Fruit fly (Drosophila melanogaster) whole organism, prepupa: ENCODE results near the gene CG32121.

Source experiments
- Blimp-1 ChIP-seq: fragments of 200-800 bp; sonication (Bioruptor generic); optimal IDR thresholded peaks from 3 replicates; lab custom pipeline; 2017; ENCODE audit warnings: missing biosample characterization, missing genetic modification characterization, mild to moderate bottlenecking, moderate library complexity, missing genetic modification reagents
- CG10631 ChIP-seq: fragments of 200-800 bp; sonication (Bioruptor generic); optimal IDR thresholded peaks from 2 replicates; lab custom pipeline; 2016; ENCODE audit warnings: missing biosample characterization, missing genetic modification characterization
- CG10669 ChIP-seq: fragments of 200-800 bp; sonication (Bioruptor generic); optimal IDR thresholded peaks from 3 replicates; lab custom pipeline; 2018; ENCODE audit warnings: missing biosample characterization, mild to moderate bottlenecking, missing genetic modification characterization, moderate library complexity
- CG11294 ChIP-seq: fragments of 200-800 bp; sonication (Bioruptor generic); IDR thresholded peaks from 2 replicates; pipeline ENCODE4 v1.3.6; 2022; ENCODE audit warnings: missing biosample characterization, missing genetic modification characterization
- CG11762 ChIP-seq: fragments of 200-800 bp; sonication (Bioruptor generic); optimal IDR thresholded peaks from 3 replicates; lab custom pipeline; 2016; ENCODE audit warnings: missing biosample characterization, missing genetic modification characterization; ENCODE audit not compliant: insufficient read depth
- CG11902 ChIP-seq: fragments of 200-800 bp; sonication (Bioruptor generic); optimal IDR thresholded peaks from 3 replicates; lab custom pipeline; 2016; ENCODE audit warnings: missing biosample characterization, missing genetic modification characterization
- CG15336 ChIP-seq: fragments of 200-800 bp; sonication (Bioruptor generic); IDR thresholded peaks from 2 replicates; pipeline ENCODE4 v1.3.6; 2022; ENCODE audit warnings: missing biosample characterization, missing genetic modification characterization
- CG16779 ChIP-seq: fragments of 200-800 bp; sonication (Bioruptor generic); optimal IDR thresholded peaks from 3 replicates; lab custom pipeline; 2017; ENCODE audit warnings: missing biosample characterization, mild to moderate bottlenecking, missing genetic modification characterization
- CG31627 ChIP-seq: fragments of 200-800 bp; sonication (Bioruptor generic); optimal IDR thresholded peaks from 3 replicates; lab custom pipeline; 2016; ENCODE audit warnings: missing biosample characterization, missing genetic modification characterization
- CG32006 ChIP-seq: fragments of 200-800 bp; sonication (Bioruptor generic); optimal IDR thresholded peaks from 3 replicates; lab custom pipeline; 2017; ENCODE audit warnings: missing biosample characterization, mild to moderate bottlenecking, missing genetic modification characterization
- CG34406 ChIP-seq: fragments of 200-800 bp; sonication (Bioruptor generic); optimal IDR thresholded peaks from 3 replicates; lab custom pipeline; 2016; ENCODE audit warnings: missing biosample characterization, missing genetic modification characterization
- CG3919 ChIP-seq: fragments of 200-800 bp; sonication (Bioruptor generic); optimal IDR thresholded peaks from 3 replicates; lab custom pipeline; 2016; ENCODE audit warnings: missing biosample characterization, missing genetic modification characterization
- CG4318 ChIP-seq: fragments of 200-800 bp; sonication (Bioruptor generic); optimal IDR thresholded peaks from 3 replicates; lab custom pipeline; 2017; ENCODE audit warnings: missing biosample characterization, mild to moderate bottlenecking, missing genetic modification characterization
- CG6163 ChIP-seq: fragments of 200-800 bp; sonication (Bioruptor generic); IDR thresholded peaks from 3 replicates; pipeline ENCODE4 v1.3.6; 2022; ENCODE audit warnings: missing biosample characterization, missing genetic modification characterization
- CG6276 ChIP-seq: fragments of 200-800 bp; sonication (Bioruptor generic); optimal IDR thresholded peaks from 2 replicates; lab custom pipeline; 2017; ENCODE audit warnings: missing biosample characterization, mild to moderate bottlenecking, missing genetic modification characterization
- CG6792 ChIP-seq: fragments of 200-800 bp; sonication (Bioruptor generic); optimal IDR thresholded peaks from 3 replicates; lab custom pipeline; 2016; ENCODE audit warnings: missing biosample characterization, missing genetic modification characterization
- CG6808 ChIP-seq: fragments of 200-800 bp; sonication (Bioruptor generic); optimal IDR thresholded peaks from 3 replicates; lab custom pipeline; 2017; ENCODE audit warnings: missing biosample characterization, missing genetic modification characterization, mild to moderate bottlenecking, moderate library complexity, missing genetic modification reagents
- CG6854 ChIP-seq: fragments of 200-800 bp; sonication (Bioruptor generic); optimal IDR thresholded peaks from 2 replicates; lab custom pipeline; 2017; ENCODE audit warnings: missing biosample characterization, mild to moderate bottlenecking, missing genetic modification characterization
- CG8119 ChIP-seq: fragments of 200-800 bp; sonication (Bioruptor generic); IDR thresholded peaks from 3 replicates; pipeline ENCODE4 v1.3.6; 2022; ENCODE audit warnings: missing biosample characterization, missing genetic modification characterization
- CG8319 ChIP-seq: fragments of 200-800 bp; sonication (Bioruptor generic); optimal IDR thresholded peaks from 3 replicates; lab custom pipeline; 2016; ENCODE audit warnings: missing biosample characterization, missing genetic modification characterization
- CG8632 ChIP-seq: fragments of 200-800 bp; sonication (Bioruptor generic); optimal IDR thresholded peaks from 3 replicates; lab custom pipeline; 2016; ENCODE audit warnings: missing biosample characterization, missing genetic modification characterization
- CG9139 ChIP-seq: fragments of 200-800 bp; sonication (Bioruptor generic); optimal IDR thresholded peaks from 3 replicates; lab custom pipeline; 2017; ENCODE audit warnings: missing biosample characterization, mild to moderate bottlenecking, missing genetic modification characterization
- Eip78C ChIP-seq: fragments of 200-800 bp; sonication (Bioruptor generic); peaks from one replicate; lab custom pipeline; 2016; ENCODE audit warnings: missing biosample characterization, missing genetic modification characterization
- Ets21C ChIP-seq: fragments of 200-800 bp; sonication (Bioruptor generic); optimal IDR thresholded peaks from 3 replicates; lab custom pipeline; 2016; ENCODE audit warnings: missing biosample characterization, missing genetic modification characterization
- Ets96B ChIP-seq: fragments of 200-800 bp; optimal IDR thresholded peaks from 2 replicates; lab custom pipeline; 2019; ENCODE audit warnings: missing biosample characterization, mild to moderate bottlenecking, missing genetic modification characterization, moderate library complexity
- Hr38 ChIP-seq: sonication (Bioruptor generic); optimal IDR thresholded peaks from 2 replicates; lab custom pipeline; 2016; ENCODE audit warnings: missing biosample characterization, missing genetic modification characterization
- Hr39 ChIP-seq: fragments of 200-800 bp; sonication (Bioruptor generic); optimal IDR thresholded peaks from 2 replicates; lab custom pipeline; 2016; ENCODE audit warnings: missing biosample characterization, missing genetic modification characterization
- Hr4 ChIP-seq: fragments of 200-800 bp; sonication (Bioruptor generic); optimal IDR thresholded peaks from 3 replicates; lab custom pipeline; 2016; ENCODE audit warnings: missing biosample characterization, missing genetic modification characterization
- Lpt ChIP-seq: fragments of 200-800 bp; sonication (Bioruptor generic); optimal IDR thresholded peaks from 3 replicates; lab custom pipeline; 2016; ENCODE audit warnings: missing biosample characterization, missing genetic modification characterization
- Met ChIP-seq: fragments of 200-800 bp; sonication (Bioruptor generic); optimal IDR thresholded peaks from 3 replicates; lab custom pipeline; 2016; ENCODE audit warnings: missing biosample characterization, missing genetic modification characterization
- OdsH ChIP-seq: fragments of 200-800 bp; sonication (Bioruptor generic); optimal IDR thresholded peaks from 3 replicates; lab custom pipeline; 2016; ENCODE audit warnings: missing biosample characterization, missing genetic modification characterization
- achi ChIP-seq: fragments of 200-800 bp; sonication (Bioruptor generic); optimal IDR thresholded peaks from 3 replicates; lab custom pipeline; 2016; ENCODE audit warnings: missing biosample characterization, missing genetic modification characterization
- acj6 ChIP-seq: fragments of 200-800 bp; sonication (Bioruptor generic); optimal IDR thresholded peaks from 3 replicates; lab custom pipeline; 2016; ENCODE audit warnings: missing biosample characterization, missing genetic modification characterization
- dac ChIP-seq: fragments of 200-800 bp; sonication (Bioruptor generic); optimal IDR thresholded peaks from 2 replicates; lab custom pipeline; 2017; ENCODE audit warnings: missing biosample characterization, mild to moderate bottlenecking, missing genetic modification characterization
- dsx ChIP-seq: fragments of 200-800 bp; optimal IDR thresholded peaks from 3 replicates; lab custom pipeline; 2019; ENCODE audit warnings: missing biosample characterization, mild to moderate bottlenecking, missing genetic modification characterization, moderate library complexity; ENCODE audit not compliant: poor library complexity, severe bottlenecking
- eg ChIP-seq: fragments of 200-800 bp; sonication (Bioruptor generic); IDR thresholded peaks from 3 replicates; pipeline ENCODE4 v1.3.6; 2022; ENCODE audit warnings: missing biosample characterization, missing genetic modification characterization
- esn ChIP-seq: fragments of 200-800 bp; sonication (Bioruptor generic); optimal IDR thresholded peaks from 2 replicates; lab custom pipeline; 2016; ENCODE audit warnings: missing biosample characterization, mild to moderate bottlenecking, missing genetic modification characterization, moderate library complexity
- fd59A ChIP-seq: fragments of 200-800 bp; sonication (Bioruptor generic); optimal IDR thresholded peaks from 2 replicates; lab custom pipeline; 2017; ENCODE audit warnings: missing biosample characterization, mild to moderate bottlenecking, missing genetic modification characterization, missing genetic modification reagents
- fd85E ChIP-seq: fragments of 200-800 bp; sonication (Bioruptor generic); optimal IDR thresholded peaks from 3 replicates; lab custom pipeline; 2016; ENCODE audit warnings: missing biosample characterization, missing genetic modification characterization
- lz ChIP-seq: fragments of 200-800 bp; sonication (Bioruptor generic); optimal IDR thresholded peaks from 3 replicates; lab custom pipeline; 2016; ENCODE audit warnings: missing biosample characterization, missing genetic modification characterization
- net ChIP-seq: fragments of 200-800 bp; sonication (Bioruptor generic); optimal IDR thresholded peaks from 3 replicates; lab custom pipeline; 2016; ENCODE audit warnings: missing biosample characterization, missing genetic modification characterization
- pdm3 ChIP-seq: fragments of 200-800 bp; sonication (Bioruptor generic); optimal IDR thresholded peaks from 3 replicates; lab custom pipeline; 2016; ENCODE audit warnings: missing biosample characterization, missing genetic modification characterization
- salr ChIP-seq, 2 experiments: fragments of 200-800 bp; sonication (Bioruptor generic); optimal IDR thresholded peaks; 3 replicates each; lab custom pipeline; 2016 to 2018; ENCODE audit warnings: missing biosample characterization in 2 of 2, missing genetic modification characterization in 2 of 2, mild to moderate bottlenecking in 1 of 2
- spab ChIP-seq: fragments of 200-800 bp; sonication (Bioruptor generic); optimal IDR thresholded peaks from 2 replicates; lab custom pipeline; 2017; ENCODE audit warnings: missing biosample characterization, mild to moderate bottlenecking, missing genetic modification characterization, missing genetic modification reagents
- svp ChIP-seq: fragments of 200-800 bp; sonication (Bioruptor generic); peaks from one replicate; lab custom pipeline; 2016; ENCODE audit warnings: missing biosample characterization, missing genetic modification characterization
- topi ChIP-seq: fragments of 200-800 bp; sonication (Bioruptor generic); optimal IDR thresholded peaks from 3 replicates; lab custom pipeline; 2016; ENCODE audit warnings: missing biosample characterization, missing genetic modification characterization
- vri ChIP-seq: fragments of 200-800 bp; sonication (Bioruptor generic); optimal IDR thresholded peaks from 3 replicates; lab custom pipeline; 2016; ENCODE audit warnings: missing biosample characterization, mild to moderate bottlenecking, missing genetic modification characterization

CG32121 gene

DNA sequence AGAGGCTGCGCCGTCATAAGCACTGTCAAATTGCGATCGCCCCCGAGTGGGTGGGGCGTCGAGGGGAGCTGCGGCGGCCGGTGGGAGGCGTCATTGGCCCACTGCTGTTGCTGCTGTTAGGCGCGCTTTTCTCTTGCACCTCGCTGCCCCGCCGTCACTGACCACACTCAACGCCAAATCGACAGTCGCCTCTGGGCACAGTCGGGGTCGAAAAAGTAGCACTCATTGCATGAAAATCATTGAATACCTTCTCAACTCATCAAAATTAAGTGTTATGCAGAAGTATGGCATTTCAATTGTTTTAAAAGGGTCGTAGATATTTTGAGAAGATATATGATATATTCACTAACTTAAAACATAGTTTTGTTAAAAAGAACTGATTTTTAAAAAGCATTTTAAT lies 30.1 kb upstream of the CG32121 start (continued):
- no peak for TF ChIP-seq CG10669
- TF ChIP-seq CG8632 (GFP tag; lab: Kevin White, UChicago): no peak
- TF ChIP-seq CG31627 (GFP tag; lab: Kevin White, UChicago): no peak
- TF ChIP-seq achi (GFP tag; lab: Kevin White, UChicago): no peak
- peak; percentile 61 for TF ChIP-seq Hr4 (GFP tag; lab: Kevin White, UChicago)
- TF ChIP-seq svp (GFP tag; lab: Kevin White, UChicago): no peak
- no peak for TF ChIP-seq dsx (GFP tag; lab: Kevin White, UChicago)
- TF ChIP-seq vri (GFP tag; lab: Kevin White, UChicago): no peak
- TF ChIP-seq CG6792: no peak
- TF ChIP-seq Ets21C (GFP tag; lab: Kevin White, UChicago): no peak
- TF ChIP-seq CG4318 (GFP tag; lab: Kevin White, UChicago): no peak
- TF ChIP-seq lz (GFP tag; lab: Kevin White, UChicago): no peak
- TF ChIP-seq pdm3: peak; percentile 36
- no peak for TF ChIP-seq Lpt (GFP tag; lab: Kevin White, UChicago)
- peak; percentile 70 for TF ChIP-seq CG32006 (GFP tag; lab: Kevin White, UChicago)
- TF ChIP-seq OdsH (GFP tag; lab: Kevin White, UChicago): peak; percentile 31
- no peak for TF ChIP-seq CG11762 (GFP tag; lab: Kevin White, UChicago)
- peak; percentile 49; the same call in 1 of the 2 replicates for TF ChIP-seq CG15336 (GFP tag; lab: Robert Waterston, UW)
- no peak for TF ChIP-seq fd85E (GFP tag; lab: Kevin White, UChicago)
- no peak for TF ChIP-seq Blimp-1 (GFP tag; lab: Kevin White, UChicago)

- TF ChIP-seq vri (GFP tag; lab: Kevin White, UChicago): peak; percentile 36
- peak; percentile 23 for TF ChIP-seq dac (GFP tag; lab: Kevin White, UChicago)
- no peak for TF ChIP-seq CG11902 (GFP tag; lab: Kevin White, UChicago)
- TF ChIP-seq lz (GFP tag; lab: Kevin White, UChicago): peak; percentile 16
- TF ChIP-seq svp (GFP tag; lab: Kevin White, UChicago): peak; percentile 82
- no peak for TF ChIP-seq Ets96B (tag; lab: Kevin White, UChicago)
- peak; percentile 46 for TF ChIP-seq OdsH (GFP tag; lab: Kevin White, UChicago)
- TF ChIP-seq CG9139 (GFP tag; lab: Kevin White, UChicago): no peak
- peak; percentile 2 for TF ChIP-seq topi (GFP tag; lab: Kevin White, UChicago)
- no peak for TF ChIP-seq CG8319
- TF ChIP-seq CG10669: no peak
- TF ChIP-seq net: peak; percentile 38
- TF ChIP-seq CG6163 (GFP tag; lab: Robert Waterston, UW): 0 out of 3 replicates have a peak, but pooled peaks have one; percentile 13
- peak; percentile 21 for TF ChIP-seq acj6 (GFP tag; lab: Kevin White, UChicago)
- peak; percentile 60 for TF ChIP-seq CG6276 (GFP tag; lab: Kevin White, UChicago)
- peak; percentile 59; the same call in 2 of the 3 replicates for TF ChIP-seq CG8119 (GFP tag; lab: Robert Waterston, UW)
- no peak for TF ChIP-seq Met (GFP tag; lab: Kevin White, UChicago)
- peak; percentile 72 for TF ChIP-seq Hr4 (GFP tag; lab: Kevin White, UChicago)
- TF ChIP-seq CG10631 (GFP tag; lab: Kevin White, UChicago): no peak
- peak; percentile 19 for TF ChIP-seq Lpt (GFP tag; lab: Kevin White, UChicago)
- peak; percentile 25 for TF ChIP-seq CG3919 (GFP tag; lab: Kevin White, UChicago)
- TF ChIP-seq CG11762 (GFP tag; lab: Kevin White, UChicago): peak; percentile 7
- peak in 1 of 2 experiments; percentile 37 for TF ChIP-seq salr (GFP tag; optimal IDR thresholded peaks at IDR 0.05; lab: Kevin White, UChicago)
- peak; percentile 38 for TF ChIP-seq pdm3
- TF ChIP-seq CG32006 (GFP tag; lab: Kevin White, UChicago): peak; percentile 70
- peak; percentile 48; the same call in 1 of the 2 replicates for TF ChIP-seq CG11294 (GFP tag; lab: Robert Waterston, UW)
- TF ChIP-seq CG8632 (GFP tag; lab: Kevin White, UChicago): peak; percentile 5
- no peak for TF ChIP-seq Hr38 (GFP tag; lab: Kevin White, UChicago)
- TF ChIP-seq Eip78C (GFP tag; lab: Kevin White, UChicago): peak; percentile 64
- TF ChIP-seq CG31627 (GFP tag; lab: Kevin White, UChicago): peak; percentile 46
- TF ChIP-seq CG6808 (GFP tag; lab: Kevin White, UChicago): peak; percentile 9
- peak; percentile 24; the same call in 2 of the 3 replicates for TF ChIP-seq eg (GFP tag; lab: Robert Waterston, UW)
- no peak for TF ChIP-seq CG6854 (GFP tag; lab: Kevin White, UChicago)
- no peak for TF ChIP-seq Ets21C (GFP tag; lab: Kevin White, UChicago)
- TF ChIP-seq CG34406: peak; percentile 24
- no peak for TF ChIP-seq CG16779 (tag; lab: Kevin White, UChicago)
- TF ChIP-seq fd59A (GFP tag; lab: Kevin White, UChicago): no peak
- TF ChIP-seq spab (GFP tag; lab: Kevin White, UChicago): no peak
- TF ChIP-seq CG4318 (GFP tag; lab: Kevin White, UChicago): peak; percentile 15
- TF ChIP-seq esn (GFP tag; lab: Kevin White, UChicago): no peak
- peak; percentile 44 for TF ChIP-seq Hr39 (GFP tag; lab: Kevin White, UChicago)
- TF ChIP-seq dsx (GFP tag; lab: Kevin White, UChicago): no peak
- peak; percentile 77 for TF ChIP-seq CG15336 (GFP tag; lab: Robert Waterston, UW)
These were observed 29.4 kb upstream of the CG32121 start for dm6 chr3L:13451562-13451961.
